Fruit fly (Drosophila melanogaster): ENCODE results near the gene spir.

The spir gene

dm6 chr2L:20370151-20370550, 59.1 kb downstream of the spir start:
- no peak for TF ChIP-seq CTCF (optimal IDR thresholded peaks at IDR 0.05)
- no peak for TF ChIP-seq CG8478 (optimal IDR thresholded peaks at IDR 0.05)

dm6 chr2L:20371451-20371850, 60.4 kb downstream of the spir start:
- TF ChIP-seq CTCF (optimal IDR thresholded peaks at IDR 0.05): no peak
- no peak for TF ChIP-seq CG8478 (optimal IDR thresholded peaks at IDR 0.05)

dm6 chr2L:20374054-20374507, 63.1 kb downstream of the spir start, which contains the start of gene Ugt37A1:
TSS of gene Ugt37A1 (minus strand) at chr2L:20374104.
- TF ChIP-seq CG8478 (optimal IDR thresholded peaks at IDR 0.05): no peak
- no peak for TF ChIP-seq CTCF (optimal IDR thresholded peaks at IDR 0.05)

- TF ChIP-seq CG8478 (optimal IDR thresholded peaks at IDR 0.05) (no peak), CTCF (optimal IDR thresholded peaks at IDR 0.05) (no peak)
Measured at dm6 chr2L:20381329-20381728, 70.3 kb downstream of the spir start.

- TF ChIP-seq CG8478 (optimal IDR thresholded peaks at IDR 0.05): no peak
- TF ChIP-seq CTCF (optimal IDR thresholded peaks at IDR 0.05): no peak
Measured at dm6 chr2L:20382141-20382815, 71.3 kb downstream of the spir start, which contains the start of gene CG16798. TSS of gene CG16798 (minus strand) at chr2L:20382356.

- no peak for TF ChIP-seq CG8478 (optimal IDR thresholded peaks at IDR 0.05)
- no peak for TF ChIP-seq CTCF (optimal IDR thresholded peaks at IDR 0.05)
Measured at dm6 chr2L:20390004-20390403, 79.0 kb downstream of the spir start.

- TF ChIP-seq CTCF (optimal IDR thresholded peaks at IDR 0.05) (no peak), CG8478 (optimal IDR thresholded peaks at IDR 0.05) (no peak)
Measured at dm6 chr2L:20397032-20397431, 86.0 kb downstream of the spir start.

Data from S2 (cell line).